Worm (Caenorhabditis elegans): ENCODE results near the gene lnp-1.

- no peak for TF ChIP-seq lsy-2 (tag; optimal IDR thresholded peaks at IDR 0.05)
- no peak for TF ChIP-seq ceh-20 (GFP tag; IDR thresholded peaks at IDR 0.05)
- no peak for TF ChIP-seq jun-1 (tag; optimal IDR thresholded peaks at IDR 0.05)
- no peak for TF ChIP-seq lin-39 (tag; optimal IDR thresholded peaks at IDR 0.05)
- no peak for TF ChIP-seq zip-2 (tag; optimal IDR thresholded peaks at IDR 0.05)
- TF ChIP-seq nhr-25 (tag; optimal IDR thresholded peaks at IDR 0.05; ENCODE audit: borderline replicate concordance, insufficient read depth): no peak
- TF ChIP-seq egl-27 (tag; optimal IDR thresholded peaks at IDR 0.05): no peak
- TF ChIP-seq set-16 (GFP tag; IDR thresholded peaks at IDR 0.05): no peak
- TF ChIP-seq lin-15B (tag; optimal IDR thresholded peaks at IDR 0.05): no peak
Observed at ce11 chrX:4625080-4625479, 36.5 kb downstream of the lnp-1 start.

Measured in whole organism, L4 larva.